Fruit fly (Drosophila melanogaster) whole organism, adult: ENCODE measurements around the gene Abcd1.

Experiments
- CG11617 ChIP-seq: fragments of 200-800 bp; sonication (Bioruptor generic); optimal IDR thresholded peaks from 2 replicates; lab custom pipeline; 2017; ENCODE audit warnings: mild to moderate bottlenecking, missing biosample characterization, missing genetic modification reagents, missing genetic modification characterization
- CG12768 ChIP-seq: fragments of 200-800 bp; sonication (Bioruptor generic); optimal IDR thresholded peaks from 2 replicates; lab custom pipeline; 2017; ENCODE audit warnings: missing biosample characterization, missing genetic modification characterization, mild to moderate bottlenecking, moderate library complexity, missing genetic modification reagents

DNA sequence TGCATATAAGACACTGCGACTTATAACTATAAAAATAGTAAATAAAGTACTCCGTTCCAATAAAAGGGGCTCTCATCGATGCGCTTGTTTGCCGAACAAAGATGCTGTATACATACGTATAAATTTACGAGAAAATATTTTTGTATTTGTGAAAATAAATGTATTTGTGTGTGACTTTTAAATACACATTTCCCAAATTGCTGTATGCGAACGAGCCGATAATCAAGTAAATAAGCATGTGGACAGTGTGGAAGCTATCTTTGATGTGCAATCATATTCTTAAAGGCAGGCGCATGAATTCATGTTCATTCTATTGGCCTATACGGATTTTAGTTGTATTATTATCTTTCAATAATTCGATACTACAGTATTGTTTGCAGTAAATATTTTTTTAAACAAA is 37.6 kb upstream of the Abcd1 start:
- TF ChIP-seq CG12768 (GFP tag; lab: Kevin White, UChicago) (no peak), CG11617 (GFP tag; lab: Kevin White, UChicago) (no peak)
